Worm (Caenorhabditis elegans) whole organism, L4/young adult: ENCODE data around the gene T06A1.5.

Source experiments
- W03F9.2 ChIP-seq: fragments of 150-350 bp; optimal IDR thresholded peaks from 2 replicates; lab custom pipeline; 2014; ENCODE audit warnings: missing biosample characterization, missing genetic modification characterization
- dao-5 ChIP-seq: sonication (generic microtip); optimal IDR thresholded peaks from 2 replicates; lab custom pipeline; 2016; ENCODE audit warnings: missing genotype, missing genetic modification characterization, moderate library complexity, missing compliant biosample characterization
- him-1 ChIP-seq: sonication (generic microtip); optimal IDR thresholded peaks from 2 replicates; lab custom pipeline; 2016; ENCODE audit warnings: missing genotype, missing genetic modification reagents, missing genetic modification characterization, missing compliant biosample characterization

- TF ChIP-seq W03F9.2 (tag; lab: Kevin White, UChicago): no peak
- TF ChIP-seq him-1 (tag; lab: Kevin White, UChicago): no peak
- TF ChIP-seq dao-5 (tag; lab: Kevin White, UChicago): no peak
Measured at ce11 chrV:1883131-1883530, 43.9 kb upstream of the T06A1.5 start.
